Worm (Caenorhabditis elegans) whole organism, dauer: ENCODE data around the gene C35D10.8.

Source experiments
- unc-62 ChIP-seq: sonication (generic microtip); optimal IDR thresholded peaks from 2 replicates; lab custom pipeline; 2017; ENCODE audit warnings: missing biosample characterization, missing genetic modification reagents, missing genetic modification characterization

C35D10.8 gene

ce11 chrIII:4852025-4852424 lies 3.0 kb upstream of the C35D10.8 start, which contains the start of gene ced-4:
ced-4 (plus strand) TSS chrIII:4852325.
- no peak for TF ChIP-seq unc-62 (GFP tag; lab: Kevin White, UChicago)

- no peak for TF ChIP-seq unc-62 (GFP tag; lab: Kevin White, UChicago)
These were observed 1.1 kb downstream of the C35D10.8 start, which contains the start of gene C35D10.7 for ce11 chrIII:4856109-4856508. C35D10.7 (plus strand) TSS chrIII:4856193.

ce11 chrIII:4856992-4857391 lies 2.0 kb downstream of the C35D10.8 start:
- TF ChIP-seq unc-62 (GFP tag; lab: Kevin White, UChicago), result no peak

- TF ChIP-seq unc-62 (GFP tag; lab: Kevin White, UChicago), result no peak
These were observed 4.0 kb downstream of the C35D10.8 start, which contains the start of gene C35D10.6 for ce11 chrIII:4859039-4859438. C35D10.6 (plus strand) TSS chrIII:4859339.

- no peak for TF ChIP-seq unc-62 (GFP tag; lab: Kevin White, UChicago)
These were observed 6.9 kb downstream of the C35D10.8 start, which contains the start of the genes C35D10.10 and C35D10.5 for ce11 chrIII:4861744-4862401. C35D10.10 (minus strand) TSS chrIII:4861794. C35D10.5 (plus strand) TSS chrIII:4862351.

ce11 chrIII:4863127-4863526 lies 8.1 kb downstream of the C35D10.8 start, which contains the start of gene coq-8:
coq-8 (plus strand) TSS chrIII:4863427.
- TF ChIP-seq unc-62 (GFP tag; lab: Kevin White, UChicago), result no peak

ce11 chrIII:4866762-4867161 lies 11.7 kb downstream of the C35D10.8 start, which contains the start of gene C35D10.17:
C35D10.17 (plus strand) TSS chrIII:4867062.
- TF ChIP-seq unc-62 (GFP tag; lab: Kevin White, UChicago), result no peak

- TF ChIP-seq unc-62 (GFP tag; lab: Kevin White, UChicago), result no peak
These were observed 13.6 kb downstream of the C35D10.8 start, which contains the start of the genes msd-4 and C35D10.3 for ce11 chrIII:4868643-4869042. msd-4 (minus strand) TSS chrIII:4868743. C35D10.3 (plus strand) TSS chrIII:4868921.

ce11 chrIII:4870478-4870877 lies 15.5 kb downstream of the C35D10.8 start, which contains the start of gene gipc-1:
gipc-1 (plus strand) TSS chrIII:4870778.
- TF ChIP-seq unc-62 (GFP tag; lab: Kevin White, UChicago), result no peak

- no peak for TF ChIP-seq unc-62 (GFP tag; lab: Kevin White, UChicago)
These were observed 18.4 kb downstream of the C35D10.8 start for ce11 chrIII:4873395-4873794.

ce11 chrIII:4874671-4875070 lies 19.7 kb downstream of the C35D10.8 start, which contains the start of gene C35D10.12:
C35D10.12 (minus strand) TSS chrIII:4874771.
- no peak for TF ChIP-seq unc-62 (GFP tag; lab: Kevin White, UChicago)

ce11 chrIII:4875663-4876062 lies 20.6 kb downstream of the C35D10.8 start:
- TF ChIP-seq unc-62 (GFP tag; lab: Kevin White, UChicago), result no peak

- no peak for TF ChIP-seq unc-62 (GFP tag; lab: Kevin White, UChicago)
These were observed 23.3 kb downstream of the C35D10.8 start, which contains the start of the genes tost-1 and arx-6 for ce11 chrIII:4878281-4878680. tost-1 (minus strand) TSS chrIII:4878311. arx-6 (plus strand) TSS chrIII:4878658.

- no peak for TF ChIP-seq unc-62 (GFP tag; lab: Kevin White, UChicago)
These were observed 24.4 kb downstream of the C35D10.8 start, which contains the start of gene C35D10.1 for ce11 chrIII:4879445-4879844. C35D10.1 (plus strand) TSS chrIII:4879745.

- TF ChIP-seq unc-62 (GFP tag; lab: Kevin White, UChicago), result no peak
These were observed 26.9 kb downstream of the C35D10.8 start for ce11 chrIII:4881955-4882354.

- no peak for TF ChIP-seq unc-62 (GFP tag; lab: Kevin White, UChicago)
These were observed 28.4 kb downstream of the C35D10.8 start, which contains the start of gene clec-5 for ce11 chrIII:4883429-4883828. clec-5 (minus strand) TSS chrIII:4883606.
